Fruit fly (Drosophila melanogaster) whole organism, adult: ENCODE measurements around the gene CapaR.

Source experiments
- CG7045 ChIP-seq: fragments of 200-800 bp; sonication (Bioruptor generic); optimal IDR thresholded peaks from 2 replicates; lab custom pipeline; 2017; ENCODE audit warnings: missing biosample characterization, mild to moderate bottlenecking, missing genetic modification characterization
- bab1 ChIP-seq: fragments of 200-800 bp; sonication (Bioruptor generic); optimal IDR thresholded peaks from 3 replicates; lab custom pipeline; 2019; ENCODE audit warnings: missing biosample characterization, mild to moderate bottlenecking, missing genetic modification characterization, moderate library complexity
- cnc ChIP-seq, 2 experiments: fragments of >200 bp; optimal IDR thresholded peaks; 2 replicates each; lab custom pipeline; 2017
- kay ChIP-seq: fragments of 200-800 bp; sonication (Bioruptor generic); peaks from one replicate; lab custom pipeline; 2016; ENCODE audit warnings: missing biosample characterization, missing genetic modification characterization, borderline replicate concordance
- ovo ChIP-seq: fragments of 200-800 bp; sonication (Bioruptor generic); optimal IDR thresholded peaks from 2 replicates; lab custom pipeline; 2016; ENCODE audit warnings: missing biosample characterization, missing genetic modification characterization
- pad ChIP-seq: fragments of 200-800 bp; sonication (Bioruptor generic); optimal IDR thresholded peaks from 3 replicates; lab custom pipeline; 2017; ENCODE audit warnings: missing biosample characterization, missing genetic modification characterization, mild to moderate bottlenecking, moderate library complexity, missing genetic modification reagents
- tj ChIP-seq: fragments of 200-800 bp; sonication (Bioruptor generic); optimal IDR thresholded peaks from 3 replicates; lab custom pipeline; 2017; ENCODE audit warnings: missing biosample characterization, mild to moderate bottlenecking, missing genetic modification characterization, moderate library complexity

- TF ChIP-seq CG7045 (no peak), tj (GFP tag; lab: Kevin White, UChicago) (no peak), pad (GFP tag; lab: Kevin White, UChicago) (peak; percentile 50), bab1 (peak; percentile 70), ovo (GFP tag; lab: Kevin White, UChicago) (peak; percentile 86), kay (GFP tag; lab: Kevin White, UChicago) (no peak), cnc (optimal IDR thresholded peaks at IDR 0.05; lab: Kevin White, UChicago) (peak; percentile 81 to 95)
These were observed 25.1 kb downstream of the CapaR start, which contains the start of gene Rpn10 for dm6 chr3L:21536857-21537256.
